Fruit fly (Drosophila melanogaster): ENCODE results near the gene CG7083.

CG7083 gene

DNA sequence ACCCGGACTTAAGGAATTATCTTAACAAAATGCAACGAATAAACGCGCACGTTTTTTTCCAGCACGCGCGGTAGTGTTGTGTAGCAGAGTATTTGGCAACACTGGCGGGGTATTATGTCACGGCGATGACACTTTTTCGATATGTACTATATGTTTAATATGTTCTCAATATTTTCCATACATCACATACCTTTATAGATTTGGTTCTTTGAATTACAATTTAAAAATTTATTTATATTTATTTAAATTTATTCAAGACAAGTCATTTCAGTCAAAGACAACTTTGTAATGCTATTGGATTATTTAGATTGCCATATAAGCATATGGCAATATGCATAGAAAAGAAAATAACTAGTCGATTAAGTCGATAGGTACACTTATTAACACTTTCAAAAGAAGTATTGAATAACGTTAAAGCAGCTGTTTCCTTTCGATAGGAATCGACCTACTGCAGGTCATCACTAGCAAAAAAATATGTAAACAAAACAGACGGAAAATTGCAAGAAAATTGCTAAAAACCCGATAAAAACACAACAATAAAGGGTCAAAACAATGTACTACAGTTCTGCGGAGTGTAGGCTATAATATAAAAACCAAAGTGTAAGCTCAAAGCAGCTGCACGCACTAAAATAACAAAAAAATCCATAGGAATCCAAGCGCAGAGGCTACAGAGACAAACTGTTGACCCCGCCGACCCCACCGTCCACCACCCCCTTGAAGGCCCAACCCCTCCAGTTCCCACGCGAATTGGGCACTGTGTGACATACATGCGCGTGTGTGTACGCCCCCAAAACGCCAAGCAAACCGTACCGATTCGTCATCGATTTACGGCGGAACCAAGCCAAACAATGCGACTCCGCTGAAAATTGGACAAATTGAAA, 5.8 kb downstream of the CG7083 start, which contains the start of the genes CG7182 and GAPcenA (continued):
- TF ChIP-seq CG15011 (GFP tag; optimal IDR thresholded peaks at IDR 0.05), result peak; percentile 52
- peak; percentile 69 for TF ChIP-seq CG15696 (tag; optimal IDR thresholded peaks at IDR 0.05)
- no peak for TF ChIP-seq h (optimal IDR thresholded peaks at IDR 0.05)
- TF ChIP-seq kni (GFP tag; optimal IDR thresholded peaks at IDR 0.05), result no peak
- peak; percentile 0 for TF ChIP-seq slp2 (GFP tag; optimal IDR thresholded peaks at IDR 0.05)
- TF ChIP-seq Sin3A (optimal IDR thresholded peaks at IDR 0.05), result no peak
- no peak for TF ChIP-seq hth (optimal IDR thresholded peaks at IDR 0.05)
- no peak for TF ChIP-seq CG16863 (GFP tag; optimal IDR thresholded peaks at IDR 0.05)
- TF ChIP-seq Bteb2 (GFP tag; optimal IDR thresholded peaks at IDR 0.05), result peak; percentile 6
- no peak for TF ChIP-seq Lim3 (GFP tag; IDR thresholded peaks at IDR 0.05)
- no peak for TF ChIP-seq CG8478 (optimal IDR thresholded peaks at IDR 0.05)
- peak; percentile 51 for TF ChIP-seq dmrt99B (tag; optimal IDR thresholded peaks at IDR 0.05)
- TF ChIP-seq Sry-β (GFP tag; optimal IDR thresholded peaks at IDR 0.05), result no peak
- peak; percentile 29 to 72 for TF ChIP-seq Hr51 (GFP tag; optimal IDR thresholded peaks at IDR 0.05)
- TF ChIP-seq HmgZ (tag; optimal IDR thresholded peaks at IDR 0.05), result no peak
- no peak for TF ChIP-seq abd-A (tag; optimal IDR thresholded peaks at IDR 0.05)
- peak; percentile 29 for TF ChIP-seq fu2 (GFP tag; optimal IDR thresholded peaks at IDR 0.05)
- peak; percentile 27 for TF ChIP-seq cato (GFP tag; optimal IDR thresholded peaks at IDR 0.05; ENCODE audit: borderline replicate concordance)
- no peak for TF ChIP-seq peb (GFP tag; IDR thresholded peaks at IDR 0.05)
- TF ChIP-seq YL-1 (GFP tag; optimal IDR thresholded peaks at IDR 0.05), result peak; percentile 76
- peak; percentile 33; the same call in 1 of the 2 replicates for TF ChIP-seq lmd (GFP tag; IDR thresholded peaks at IDR 0.05)
- TF ChIP-seq CG15514 (GFP tag; optimal IDR thresholded peaks at IDR 0.05), result peak; percentile 53
- peak; percentile 70 for TF ChIP-seq slbo (GFP tag; IDR thresholded peaks at IDR 0.05)
- TF ChIP-seq Max (GFP tag; optimal IDR thresholded peaks at IDR 0.05), result peak; percentile 77
- peak; percentile 40; the same call in 1 of the 2 replicates for TF ChIP-seq hbn (GFP tag; IDR thresholded peaks at IDR 0.05; ENCODE audit: partially characterized antibody)
- TF ChIP-seq sna (GFP tag; IDR thresholded peaks at IDR 0.05; ENCODE audit: partially characterized antibody), result peak; percentile 40
- peak; percentile 83 for TF ChIP-seq lab (GFP tag; optimal IDR thresholded peaks at IDR 0.05)
- TF ChIP-seq CG12942 (GFP tag; optimal IDR thresholded peaks at IDR 0.05), result peak; percentile 50
- TF ChIP-seq ab (GFP tag; optimal IDR thresholded peaks at IDR 0.05), result no peak
- TF ChIP-seq CG8290 (GFP tag; optimal IDR thresholded peaks at IDR 0.05), result peak; percentile 76
- TF ChIP-seq CG8290 (tag; optimal IDR thresholded peaks at IDR 0.05), result peak in 1 of 2 experiments; percentile 38
- peak; percentile 75 for TF ChIP-seq Meics (GFP tag; optimal IDR thresholded peaks at IDR 0.05)
- peak; percentile 24; the same call in 1 of the 4 replicates for TF ChIP-seq Gug (GFP tag; IDR thresholded peaks at IDR 0.05)
- no peak for TF ChIP-seq CG7357 (GFP tag; IDR thresholded peaks at IDR 0.05)
- peak; percentile 33; the same call in 1 of the 2 replicates for TF ChIP-seq CG32772 (GFP tag; IDR thresholded peaks at IDR 0.05)
- TF ChIP-seq CG18619 (GFP tag; optimal IDR thresholded peaks at IDR 0.05), result peak; percentile 63
- peak; percentile 11 for TF ChIP-seq CG17802 (tag; optimal IDR thresholded peaks at IDR 0.05)
- peak; percentile 35; the same call in 1 of the 2 replicates for TF ChIP-seq amos (GFP tag; IDR thresholded peaks at IDR 0.05; ENCODE audit: partially characterized antibody)
- TF ChIP-seq CG30431 (GFP tag; optimal IDR thresholded peaks at IDR 0.05), result no peak
- no peak for TF ChIP-seq CG11456 (GFP tag; IDR thresholded peaks at IDR 0.05)
- peak; percentile 79 for TF ChIP-seq CG18262 (tag; optimal IDR thresholded peaks at IDR 0.05)
- no peak for TF ChIP-seq CG16779 (GFP tag; IDR thresholded peaks at IDR 0.05)
- peak; percentile 77 for TF ChIP-seq phol (tag; optimal IDR thresholded peaks at IDR 0.05)
- no peak for TF ChIP-seq CG5953 (GFP tag; IDR thresholded peaks at IDR 0.05)
- no peak for TF ChIP-seq aop (GFP tag; IDR thresholded peaks at IDR 0.05)
- TF ChIP-seq dm (GFP tag; optimal IDR thresholded peaks at IDR 0.05), result peak; percentile 91
- no peak; the same call in none of the 3 replicates for TF ChIP-seq CG17361 (GFP tag; IDR thresholded peaks at IDR 0.05)
- peak; percentile 27 for TF ChIP-seq org-1 (GFP tag; optimal IDR thresholded peaks at IDR 0.05)
- peak; percentile 38 for TF ChIP-seq ftz-f1 (GFP tag; optimal IDR thresholded peaks at IDR 0.05)
- TF ChIP-seq chinmo (GFP tag; IDR thresholded peaks at IDR 0.05; ENCODE audit: partially characterized antibody), result peak; percentile 76; the same call in 1 of the 4 replicates

Data from whole organism, embryonic.